Worm (Caenorhabditis elegans): Measurements from ENCODE around the gene T24B8.3.

DNA sequence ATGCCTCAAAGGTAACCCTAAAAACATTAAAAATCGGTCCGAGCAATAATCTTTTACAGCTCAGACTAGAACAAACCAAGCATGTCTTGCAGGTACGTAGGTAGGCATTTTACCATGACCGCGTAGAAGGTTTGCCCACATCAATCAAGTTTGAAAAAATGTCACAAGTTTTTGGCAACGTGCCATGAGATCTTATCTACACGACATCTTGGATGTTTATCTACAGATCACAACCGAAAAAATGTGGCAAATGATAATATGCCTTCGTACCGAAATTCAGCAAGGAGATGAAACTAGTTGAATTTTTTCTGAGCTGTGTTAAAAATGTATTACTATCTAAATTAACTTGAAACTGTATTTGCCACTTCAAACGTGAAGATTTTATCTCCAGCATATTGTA, 3.5 kb upstream of the T24B8.3 start:
- TF ChIP-seq elt-3 (tag; optimal IDR thresholded peaks at IDR 0.05) (no peak), nhr-28 (tag; optimal IDR thresholded peaks at IDR 0.05) (no peak), nhr-237 (tag; optimal IDR thresholded peaks at IDR 0.05) (no peak), ceh-16 (tag; optimal IDR thresholded peaks at IDR 0.05) (no peak), nhr-11 (tag; optimal IDR thresholded peaks at IDR 0.05) (no peak), nhr-67 (tag; optimal IDR thresholded peaks at IDR 0.05) (no peak), sea-2 (GFP tag; optimal IDR thresholded peaks at IDR 0.05) (no peak), lin-39 (tag; optimal IDR thresholded peaks at IDR 0.05) (no peak), mdl-1 (tag; optimal IDR thresholded peaks at IDR 0.05) (no peak), egl-5 (tag; optimal IDR thresholded peaks at IDR 0.05) (no peak), elt-2 (tag; optimal IDR thresholded peaks at IDR 0.05) (no peak), lin-15B (tag; optimal IDR thresholded peaks at IDR 0.05) (no peak)

Measured in whole organism, L3 larva.